Fruit fly (Drosophila melanogaster) whole organism, embryonic: Measurements from ENCODE around the gene CG10761.

Experiments
- BtbVII ChIP-seq: fragments of 200-800 bp; sonication (Bioruptor generic); optimal IDR thresholded peaks from 3 replicates; lab custom pipeline; 2017; ENCODE audit warnings: missing biosample characterization, mild to moderate bottlenecking, missing genetic modification characterization
- CG10267 ChIP-seq: fragments of 200-800 bp; sonication (Bioruptor generic); optimal IDR thresholded peaks from 2 replicates; lab custom pipeline; 2018; ENCODE audit warnings: missing biosample characterization, mild to moderate bottlenecking, missing genetic modification characterization, moderate library complexity
- CG12071 ChIP-seq: fragments of 200-800 bp; sonication (Bioruptor generic); optimal IDR thresholded peaks from 3 replicates; lab custom pipeline; 2018; ENCODE audit warnings: missing biosample characterization, mild to moderate bottlenecking, missing genetic modification characterization
- CG12299 ChIP-seq: fragments of 200-800 bp; sonication (Bioruptor generic); optimal IDR thresholded peaks from 2 replicates; lab custom pipeline; 2018; ENCODE audit warnings: missing biosample characterization, mild to moderate bottlenecking, missing genetic modification characterization
- CG12391 ChIP-seq: fragments of 200-800 bp; sonication (Bioruptor generic); optimal IDR thresholded peaks from 3 replicates; lab custom pipeline; 2018; ENCODE audit warnings: missing biosample characterization, mild to moderate bottlenecking, missing genetic modification characterization, moderate library complexity
- CG13624 ChIP-seq: fragments of 200-800 bp; sonication (Bioruptor generic); optimal IDR thresholded peaks from 2 replicates; lab custom pipeline; 2016; ENCODE audit warnings: missing biosample characterization, missing genetic modification characterization
- CG13775 ChIP-seq: fragments of 200-800 bp; sonication (Bioruptor generic); optimal IDR thresholded peaks from 3 replicates; lab custom pipeline; 2017; ENCODE audit warnings: missing biosample characterization, mild to moderate bottlenecking, missing genetic modification characterization
- CG16815 ChIP-seq: fragments of 200-800 bp; sonication (Bioruptor generic); optimal IDR thresholded peaks from 3 replicates; lab custom pipeline; 2017; ENCODE audit warnings: missing biosample characterization, mild to moderate bottlenecking, missing genetic modification characterization
- CG17568 ChIP-seq: fragments of 200-800 bp; sonication (Bioruptor generic); optimal IDR thresholded peaks from 2 replicates; lab custom pipeline; 2018; ENCODE audit warnings: missing biosample characterization, mild to moderate bottlenecking, missing genetic modification characterization, moderate library complexity
- CG18599 ChIP-seq: fragments of 200-800 bp; sonication (Bioruptor generic); optimal IDR thresholded peaks from 3 replicates; lab custom pipeline; 2017; ENCODE audit warnings: missing biosample characterization, missing genetic modification characterization, mild to moderate bottlenecking, moderate library complexity, missing genetic modification reagents
- CG2202 ChIP-seq: fragments of 200-800 bp; sonication (Bioruptor generic); optimal IDR thresholded peaks from 2 replicates; lab custom pipeline; 2018; ENCODE audit warnings: missing biosample characterization, mild to moderate bottlenecking, missing genetic modification characterization
- CG3995 ChIP-seq: fragments of 200-800 bp; sonication (Bioruptor generic); optimal IDR thresholded peaks from 3 replicates; lab custom pipeline; 2016; ENCODE audit warnings: missing biosample characterization, missing genetic modification characterization
- CG4424 ChIP-seq: fragments of 200-800 bp; sonication (Bioruptor generic); optimal IDR thresholded peaks from 3 replicates; lab custom pipeline; 2016; ENCODE audit warnings: missing biosample characterization, missing genetic modification characterization
- CG4730 ChIP-seq: fragments of 200-800 bp; sonication (Bioruptor generic); IDR thresholded peaks from 2 replicates; pipeline ENCODE4 v1.3.6; 2022; ENCODE audit warnings: missing biosample characterization, missing genetic modification characterization
- CG4854 ChIP-seq: fragments of 200-800 bp; sonication (Bioruptor generic); optimal IDR thresholded peaks from 2 replicates; lab custom pipeline; 2016; ENCODE audit warnings: missing biosample characterization, missing genetic modification characterization, inconsistent platforms
- CG5180 ChIP-seq: fragments of 200-800 bp; sonication (Bioruptor generic); optimal IDR thresholded peaks from 3 replicates; lab custom pipeline; 2017; ENCODE audit warnings: missing biosample characterization, missing genetic modification characterization, mild to moderate bottlenecking, moderate library complexity, missing genetic modification reagents
- CG7372 ChIP-seq: fragments of 200-800 bp; sonication (Bioruptor generic); IDR thresholded peaks from 2 replicates; pipeline ENCODE4 v1.3.6; 2022; ENCODE audit warnings: missing biosample characterization, missing genetic modification characterization
- CG7556 ChIP-seq: fragments of 200-800 bp; sonication (Bioruptor generic); optimal IDR thresholded peaks from 2 replicates; lab custom pipeline; 2017; ENCODE audit warnings: missing biosample characterization, mild to moderate bottlenecking, missing genetic modification characterization
- CG9609 ChIP-seq: fragments of 200-800 bp; sonication (Bioruptor generic); optimal IDR thresholded peaks from 3 replicates; lab custom pipeline; 2016; ENCODE audit warnings: missing biosample characterization, missing genetic modification characterization
- Camta ChIP-seq: fragments of 200-800 bp; sonication (Bioruptor generic); optimal IDR thresholded peaks from 2 replicates; lab custom pipeline; 2016; ENCODE audit warnings: missing biosample characterization, missing genetic modification characterization
- CoRest ChIP-seq: fragments of 200-800 bp; sonication (Bioruptor generic); optimal IDR thresholded peaks from 3 replicates; lab custom pipeline; 2018; ENCODE audit warnings: missing biosample characterization, mild to moderate bottlenecking, missing genetic modification characterization, moderate library complexity
- Hmr ChIP-seq: fragments of 200-800 bp; sonication (Bioruptor generic); optimal IDR thresholded peaks from 3 replicates; lab custom pipeline; 2017; ENCODE audit warnings: mild to moderate bottlenecking, missing biosample characterization, missing genetic modification reagents, missing genetic modification characterization
- MTF-1 ChIP-seq: fragments of 200-800 bp; sonication (Bioruptor generic); optimal IDR thresholded peaks from 2 replicates; lab custom pipeline; 2018; ENCODE audit warnings: missing biosample characterization, mild to moderate bottlenecking, missing genetic modification characterization, borderline replicate concordance
- PHDP ChIP-seq: fragments of 200-800 bp; sonication (Bioruptor generic); optimal IDR thresholded peaks from 3 replicates; lab custom pipeline; 2018; ENCODE audit warnings: missing biosample characterization, mild to moderate bottlenecking, missing genetic modification characterization, moderate library complexity
- Poxn ChIP-seq: fragments of 200-800 bp; sonication (Bioruptor generic); IDR thresholded peaks from 2 replicates; pipeline ENCODE4 v1.3.6; 2022; ENCODE audit warnings: missing biosample characterization, missing genetic modification characterization
- Rfx ChIP-seq: fragments of 200-800 bp; sonication (Bioruptor generic); IDR thresholded peaks from 2 replicates; pipeline ENCODE4 v1.3.6; 2022; ENCODE audit warnings: missing biosample characterization, missing genetic modification characterization
- Tbp ChIP-seq: fragments of >200 bp; optimal IDR thresholded peaks from 2 replicates; lab custom pipeline; 2018; ENCODE audit warnings: missing biosample characterization, missing genetic modification characterization
- Usf ChIP-seq: fragments of 200-800 bp; sonication (Bioruptor generic); optimal IDR thresholded peaks from 2 replicates; lab custom pipeline; 2017; ENCODE audit warnings: missing genotype, missing biosample characterization, missing genetic modification characterization
- amos ChIP-seq: fragments of 200-800 bp; sonication (Bioruptor generic); IDR thresholded peaks from 2 replicates; pipeline ENCODE4 v1.3.6; 2022; ENCODE audit warnings: missing biosample characterization, missing genetic modification characterization; ENCODE audit not compliant: partially characterized antibody
- ara ChIP-seq: fragments of 200-800 bp; sonication (Bioruptor generic); IDR thresholded peaks from 2 replicates; pipeline ENCODE4 v1.3.6; 2022; ENCODE audit warnings: missing biosample characterization, missing genetic modification characterization
- ase ChIP-seq: fragments of 200-800 bp; sonication (Bioruptor generic); IDR thresholded peaks from 3 replicates; pipeline ENCODE4 v1.3.6; 2022; ENCODE audit warnings: missing biosample characterization, missing genetic modification characterization
- bab2 ChIP-seq: fragments of 200-800 bp; sonication (Bioruptor generic); optimal IDR thresholded peaks from 2 replicates; lab custom pipeline; 2016; ENCODE audit warnings: missing biosample characterization, missing genetic modification characterization
- bcd ChIP-seq: fragments of 200-800 bp; sonication (Bioruptor generic); optimal IDR thresholded peaks from 2 replicates; lab custom pipeline; 2017; ENCODE audit warnings: missing biosample characterization, mild to moderate bottlenecking, missing genetic modification characterization
- btn ChIP-seq: fragments of 200-800 bp; sonication (Bioruptor generic); optimal IDR thresholded peaks from 2 replicates; lab custom pipeline; 2016; ENCODE audit warnings: missing biosample characterization, missing genetic modification characterization
- cas ChIP-seq: fragments of 200-800 bp; sonication (Bioruptor generic); IDR thresholded peaks from 2 replicates; pipeline ENCODE4 v1.3.6; 2022; ENCODE audit warnings: missing biosample characterization, missing genetic modification characterization
- ci ChIP-seq: fragments of 200-800 bp; sonication (Bioruptor generic); IDR thresholded peaks from 3 replicates; pipeline ENCODE4 v1.3.6; 2022; ENCODE audit warnings: missing biosample characterization, missing genetic modification characterization
- dmrt99B ChIP-seq: fragments of 200-800 bp; sonication (Bioruptor generic); optimal IDR thresholded peaks from 2 replicates; lab custom pipeline; 2018; ENCODE audit warnings: missing biosample characterization, mild to moderate bottlenecking, missing genetic modification characterization, moderate library complexity
- eve ChIP-seq, 2 experiments: fragments of >200 bp; optimal IDR thresholded peaks; 2 replicates each; lab custom pipeline; 2017; ENCODE audit warnings: missing biosample characterization in 2 of 2, missing genetic modification characterization in 2 of 2
- gfzf ChIP-seq: fragments of 200-800 bp; sonication (Bioruptor generic); optimal IDR thresholded peaks from 2 replicates; lab custom pipeline; 2016; ENCODE audit warnings: missing biosample characterization, mild to moderate bottlenecking, missing genetic modification characterization, moderate library complexity
- grau ChIP-seq: fragments of 200-800 bp; optimal IDR thresholded peaks from 3 replicates; lab custom pipeline; 2019; ENCODE audit warnings: missing biosample characterization, mild to moderate bottlenecking, missing genetic modification characterization, moderate library complexity
- h ChIP-seq: fragments of >200 bp; optimal IDR thresholded peaks from 2 replicates; lab custom pipeline; 2017
- hbn ChIP-seq: fragments of 200-800 bp; sonication (Bioruptor generic); IDR thresholded peaks from 2 replicates; pipeline ENCODE4 v1.3.6; 2022; ENCODE audit warnings: missing biosample characterization, missing genetic modification characterization; ENCODE audit not compliant: partially characterized antibody
- pan ChIP-seq, 4 experiments: fragments of >200 bp in 3 of 4; fragments of 200-800 bp in 1 of 4; sonication (Bioruptor generic) in 1 of 4; optimal IDR thresholded peaks in 3 of 4; IDR thresholded peaks in 1 of 4; 2 replicates each; pipeline versions ENCODE4 v1.3.6 to Lab custom; 2017 to 2022; ENCODE audit warnings: missing biosample characterization in 2 of 4, missing genetic modification characterization in 2 of 4, mixed read lengths in 1 of 4
- pita ChIP-seq: fragments of 200-800 bp; sonication (Bioruptor generic); optimal IDR thresholded peaks from 2 replicates; lab custom pipeline; 2017; ENCODE audit warnings: missing biosample characterization, mild to moderate bottlenecking, missing genetic modification characterization
- sd ChIP-seq: fragments of 200-800 bp; sonication (Bioruptor generic); optimal IDR thresholded peaks from 3 replicates; lab custom pipeline; 2018; ENCODE audit warnings: missing biosample characterization, mild to moderate bottlenecking, missing genetic modification characterization, moderate library complexity
- sisA ChIP-seq: fragments of 200-800 bp; sonication (Bioruptor generic); IDR thresholded peaks from 2 replicates; pipeline ENCODE4 v1.3.6; 2022; ENCODE audit warnings: missing biosample characterization, missing genetic modification characterization
- slou ChIP-seq: fragments of 200-800 bp; sonication (Bioruptor generic); optimal IDR thresholded peaks from 3 replicates; lab custom pipeline; 2016; ENCODE audit warnings: missing biosample characterization, missing genetic modification characterization
- slp2 ChIP-seq: fragments of 200-800 bp; sonication (Bioruptor generic); optimal IDR thresholded peaks from 2 replicates; lab custom pipeline; 2016; ENCODE audit warnings: missing biosample characterization, missing genetic modification characterization
- wor ChIP-seq: fragments of 200-800 bp; sonication (Bioruptor generic); IDR thresholded peaks from 2 replicates; pipeline ENCODE4 v1.3.6; 2022; ENCODE audit warnings: missing biosample characterization, missing genetic modification characterization

Gene CG10761

dm6 chrX:8178165-8178955 lies 15.8 kb upstream of the CG10761 start, which contains the start of gene sdt (continued):
- TF ChIP-seq pan (optimal IDR thresholded peaks at IDR 0.05; lab: Kevin White, UChicago): no peak
- no peak for TF ChIP-seq pan (GFP tag; optimal IDR thresholded peaks at IDR 0.05 in 1 of 2, IDR thresholded peaks at IDR 0.05 in 1 of 2)
- TF ChIP-seq CG7556 (GFP tag; lab: Kevin White, UChicago): peak; percentile 57
- no peak for TF ChIP-seq eve (GFP tag; optimal IDR thresholded peaks at IDR 0.05; lab: Kevin White, UChicago)
- TF ChIP-seq CG13775 (GFP tag; lab: Kevin White, UChicago): peak; percentile 13
- TF ChIP-seq CG18599 (GFP tag; lab: Kevin White, UChicago): peak; percentile 21
- no peak; the same call in 1 of the 2 replicates for TF ChIP-seq Rfx (GFP tag; lab: Robert Waterston, UW)
- no peak for TF ChIP-seq CG10267 (tag; lab: Kevin White, UChicago)
- no peak for TF ChIP-seq ci (GFP tag; lab: Robert Waterston, UW)
- peak; percentile 32 for TF ChIP-seq grau (tag; lab: Kevin White, UChicago)
- TF ChIP-seq ara (GFP tag; lab: Robert Waterston, UW): no peak
- TF ChIP-seq CG4424 (GFP tag; lab: Kevin White, UChicago): no peak
- no peak for TF ChIP-seq CG16815 (GFP tag; lab: Kevin White, UChicago)
- no peak for TF ChIP-seq CG9609 (GFP tag; lab: Kevin White, UChicago)
- TF ChIP-seq CG2202 (tag; lab: Kevin White, UChicago): no peak
- peak; percentile 13 for TF ChIP-seq CG13624 (GFP tag; lab: Kevin White, UChicago)
- TF ChIP-seq sd: no peak
- no peak for TF ChIP-seq CG4730 (GFP tag; lab: Robert Waterston, UW)
- no peak for TF ChIP-seq Tbp (GFP tag; lab: Kevin White, UChicago)
- TF ChIP-seq Camta (GFP tag; lab: Kevin White, UChicago): no peak
- TF ChIP-seq CG4854 (GFP tag; lab: Kevin White, UChicago): no peak
- TF ChIP-seq CG12299 (tag; lab: Kevin White, UChicago): no peak
- no peak for TF ChIP-seq CG17568
- TF ChIP-seq btn (GFP tag; lab: Kevin White, UChicago): no peak
- TF ChIP-seq Hmr (GFP tag; lab: Kevin White, UChicago): no peak
- no peak for TF ChIP-seq CG7372 (GFP tag; lab: Robert Waterston, UW)
- no peak for TF ChIP-seq CG3995 (GFP tag; lab: Kevin White, UChicago)
- TF ChIP-seq CG12391 (tag; lab: Kevin White, UChicago): peak; percentile 10
- no peak for TF ChIP-seq dmrt99B (tag; lab: Kevin White, UChicago)
- no peak for TF ChIP-seq CG12071 (GFP tag; lab: Kevin White, UChicago)
- no peak for TF ChIP-seq h (lab: Kevin White, UChicago)
- no peak for TF ChIP-seq bcd
- no peak for TF ChIP-seq hbn
- TF ChIP-seq Usf (GFP tag; lab: Kevin White, UChicago): no peak
- TF ChIP-seq CG5180: no peak
- no peak for TF ChIP-seq amos (GFP tag; lab: Robert Waterston, UW)
- TF ChIP-seq BtbVII (GFP tag; lab: Kevin White, UChicago): no peak
- no peak for TF ChIP-seq slp2
- no peak for TF ChIP-seq Poxn (GFP tag; lab: Robert Waterston, UW)
- TF ChIP-seq ase: no peak
- no peak for TF ChIP-seq MTF-1 (GFP tag; lab: Kevin White, UChicago)
- TF ChIP-seq bab2 (GFP tag; lab: Kevin White, UChicago): peak; percentile 28
- TF ChIP-seq sisA (GFP tag; lab: Robert Waterston, UW): no peak
- no peak for TF ChIP-seq PHDP (tag; lab: Kevin White, UChicago)
- TF ChIP-seq wor (GFP tag; lab: Robert Waterston, UW): no peak
- TF ChIP-seq pita (GFP tag; lab: Kevin White, UChicago): no peak
- no peak for TF ChIP-seq cas (GFP tag; lab: Robert Waterston, UW)
- TF ChIP-seq gfzf (GFP tag; lab: Kevin White, UChicago): no peak
- peak; percentile 44 for TF ChIP-seq slou (GFP tag; lab: Kevin White, UChicago)
- TF ChIP-seq CoRest: peak; percentile 25
